Worm (Caenorhabditis elegans): Measurements from ENCODE around the gene F55G11.6.

ce11 chrIV:12926639-12927038 lies 31.2 kb upstream of the F55G11.6 start, which contains the start of gene srlf-5:
- TF ChIP-seq ztf-29 (GFP tag; IDR thresholded peaks at IDR 0.05) (no peak), flt-1 (GFP tag; IDR thresholded peaks at IDR 0.05) (no peak), tab-1 (GFP tag; IDR thresholded peaks at IDR 0.05) (no peak), cog-1 (tag; optimal IDR thresholded peaks at IDR 0.05) (no peak), med-1 (GFP tag; optimal IDR thresholded peaks at IDR 0.05; ENCODE audit: insufficient read depth) (no peak), ztf-23 (GFP tag; IDR thresholded peaks at IDR 0.05) (no peak), ref-1 (GFP tag; conservative IDR thresholded peaks at IDR 0.05) (no peak), T22C8.4 (GFP tag; IDR thresholded peaks at IDR 0.05) (no peak), klf-2 (GFP tag; conservative IDR thresholded peaks at IDR 0.05) (no peak)
